Fruit fly (Drosophila melanogaster): ENCODE results near the gene CG18581.

dm6 chr3L:15089083-15089704, 39.2 kb upstream of the CG18581 start:
- TF ChIP-seq CG32264 (GFP tag; optimal IDR thresholded peaks at IDR 0.05) (no peak), fru (GFP tag; optimal IDR thresholded peaks at IDR 0.05) (no peak), OdsH (GFP tag; optimal IDR thresholded peaks at IDR 0.05) (no peak), Hnf4 (GFP tag; optimal IDR thresholded peaks at IDR 0.05) (no peak)

Measured in whole organism, wandering third instar larva.